Fruit fly (Drosophila melanogaster): ENCODE results near the gene CG13856.

Gene CG13856

DNA sequence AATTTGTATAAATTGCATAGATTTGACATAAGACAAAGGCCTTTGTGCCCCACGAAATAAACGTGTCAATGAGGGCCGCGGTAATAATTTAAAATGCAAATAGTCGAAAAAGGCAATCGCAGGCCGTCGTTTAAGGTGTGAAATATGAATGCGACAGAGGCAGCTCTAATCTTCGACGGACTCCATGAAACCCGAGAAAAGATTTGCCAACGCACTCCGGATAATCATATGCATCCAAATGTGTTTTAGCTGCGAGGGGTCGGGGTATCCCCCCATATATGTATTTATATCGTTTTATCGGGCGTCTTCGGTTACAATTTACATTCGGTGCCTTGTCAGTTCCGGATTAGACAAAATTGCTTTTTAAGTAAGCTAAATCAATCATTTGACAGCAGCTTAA lies 35.8 kb downstream of the CG13856 start (continued):
- TF ChIP-seq Doc3 (GFP tag; IDR thresholded peaks at IDR 0.05; ENCODE audit: partially characterized antibody) (no peak), ash1 (GFP tag; optimal IDR thresholded peaks at IDR 0.05) (no peak), lola (GFP tag; optimal IDR thresholded peaks at IDR 0.05) (no peak), CG12155 (GFP tag; optimal IDR thresholded peaks at IDR 0.05) (no peak), zen2 (GFP tag; IDR thresholded peaks at IDR 0.05; ENCODE audit: partially characterized antibody) (no peak), Sin3A (optimal IDR thresholded peaks at IDR 0.05) (no peak), oc (tag; optimal IDR thresholded peaks at IDR 0.05) (peak; percentile 58), Eip74EF (GFP tag; optimal IDR thresholded peaks at IDR 0.05) (peak in 1 of 2 experiments; percentile 12)

dm6 chr3R:22446493-22446892 lies 44.0 kb downstream of the CG13856 start, which contains the start of gene CG12499:
Gene CG12499, minus strand, starts transcription at chr3R:22446587.
- no peak for TF ChIP-seq dati (GFP tag; IDR thresholded peaks at IDR 0.05)
- no peak for TF ChIP-seq CG17385 (GFP tag; optimal IDR thresholded peaks at IDR 0.05)
- no peak for TF ChIP-seq gcm2 (GFP tag; optimal IDR thresholded peaks at IDR 0.05)
- TF ChIP-seq CG8478 (optimal IDR thresholded peaks at IDR 0.05): no peak
- no peak for TF ChIP-seq CG14441 (GFP tag; IDR thresholded peaks at IDR 0.05)
- no peak for TF ChIP-seq ewg (GFP tag; optimal IDR thresholded peaks at IDR 0.05)
- no peak for TF ChIP-seq Ravus (GFP tag; IDR thresholded peaks at IDR 0.05)
- TF ChIP-seq CG18011 (GFP tag; optimal IDR thresholded peaks at IDR 0.05): no peak
- no peak for TF ChIP-seq so (GFP tag; IDR thresholded peaks at IDR 0.05)
- TF ChIP-seq abd-A (tag; optimal IDR thresholded peaks at IDR 0.05): no peak
- TF ChIP-seq Nf-YB (GFP tag; optimal IDR thresholded peaks at IDR 0.05): no peak
- TF ChIP-seq Xbp1 (GFP tag; optimal IDR thresholded peaks at IDR 0.05): no peak
- no peak for TF ChIP-seq sug (tag; optimal IDR thresholded peaks at IDR 0.05)
- TF ChIP-seq chinmo (GFP tag; IDR thresholded peaks at IDR 0.05; ENCODE audit: partially characterized antibody): no peak
- no peak for TF ChIP-seq hb (GFP tag; IDR thresholded peaks at IDR 0.05; ENCODE audit: partially characterized antibody)
- TF ChIP-seq klu (GFP tag; IDR thresholded peaks at IDR 0.05): no peak
- no peak for TF ChIP-seq CG12299 (tag; optimal IDR thresholded peaks at IDR 0.05)
- TF ChIP-seq tup (GFP tag; optimal IDR thresholded peaks at IDR 0.05): no peak
- TF ChIP-seq CG7372 (GFP tag; IDR thresholded peaks at IDR 0.05): no peak
- TF ChIP-seq Oli (tag; optimal IDR thresholded peaks at IDR 0.05): no peak
- TF ChIP-seq CG11723 (GFP tag; optimal IDR thresholded peaks at IDR 0.05): no peak
- no peak for TF ChIP-seq CG10565 (GFP tag; optimal IDR thresholded peaks at IDR 0.05)
- TF ChIP-seq grau (tag; optimal IDR thresholded peaks at IDR 0.05): no peak
- no peak for TF ChIP-seq cg (GFP tag; optimal IDR thresholded peaks at IDR 0.05)
- TF ChIP-seq bigmax (GFP tag; optimal IDR thresholded peaks at IDR 0.05): no peak
- no peak for TF ChIP-seq CG10462 (GFP tag; optimal IDR thresholded peaks at IDR 0.05)
- TF ChIP-seq CG9797 (GFP tag; optimal IDR thresholded peaks at IDR 0.05): peak; percentile 36
- TF ChIP-seq CG4360 (GFP tag; IDR thresholded peaks at IDR 0.05): no peak
- TF ChIP-seq CG4730 (GFP tag; IDR thresholded peaks at IDR 0.05): no peak
- TF ChIP-seq Hmx (GFP tag; optimal IDR thresholded peaks at IDR 0.05): no peak
- peak; percentile 45 for TF ChIP-seq sd (tag; optimal IDR thresholded peaks at IDR 0.05)
- TF ChIP-seq CG18764 (GFP tag; optimal IDR thresholded peaks at IDR 0.05): no peak
- no peak for TF ChIP-seq CG5180 (GFP tag; optimal IDR thresholded peaks at IDR 0.05)
- TF ChIP-seq CG5953 (GFP tag; IDR thresholded peaks at IDR 0.05): no peak
- no peak for TF ChIP-seq dmrt99B (tag; optimal IDR thresholded peaks at IDR 0.05)
- no peak for TF ChIP-seq CG12219 (GFP tag; optimal IDR thresholded peaks at IDR 0.05)
- TF ChIP-seq Ssrp (tag; optimal IDR thresholded peaks at IDR 0.05): no peak
- no peak for TF ChIP-seq Dip3 (GFP tag; optimal IDR thresholded peaks at IDR 0.05)
- no peak for TF ChIP-seq prd (optimal IDR thresholded peaks at IDR 0.05)
- TF ChIP-seq prd (GFP tag; IDR thresholded peaks at IDR 0.05): no peak
- TF ChIP-seq en (GFP tag; optimal IDR thresholded peaks at IDR 0.05): no peak
- no peak for TF ChIP-seq caup (GFP tag; optimal IDR thresholded peaks at IDR 0.05; ENCODE audit: severe bottlenecking)
